Worm (Caenorhabditis elegans) whole organism, L4 larva: ENCODE data around the gene sra-27.

Experiments used
- D1046.2 ChIP-seq: fragments of 200-800 bp; sonication (Bioruptor generic); IDR thresholded peaks from 2 replicates; pipeline ENCODE4 v1.3.6; 2022; ENCODE audit warnings: missing genetic modification characterization, missing compliant biosample characterization
- F37D6.2 ChIP-seq: sonication (generic microtip); optimal IDR thresholded peaks from 2 replicates; lab custom pipeline; 2016; ENCODE audit warnings: mild to moderate bottlenecking, missing genetic modification characterization, missing compliant biosample characterization
- F44E2.7 ChIP-seq: fragments of 200-800 bp; sonication (Bioruptor generic); IDR thresholded peaks from 2 replicates; pipeline ENCODE4 v2.1.2; 2022; ENCODE audit warnings: missing genetic modification characterization, missing compliant biosample characterization
- R02D3.7 ChIP-seq: fragments of 150-350 bp; sonication (generic microtip); optimal IDR thresholded peaks from 3 replicates; lab custom pipeline; 2014; ENCODE audit warnings: missing biosample characterization, missing genetic modification characterization
- T20F7.1 ChIP-seq: fragments of 200-800 bp; sonication (Bioruptor generic); optimal IDR thresholded peaks from 2 replicates; lab custom pipeline; 2018; ENCODE audit warnings: mild to moderate bottlenecking, missing genetic modification characterization, missing compliant biosample characterization
- T26A8.4 ChIP-seq: fragments of 200-800 bp; sonication (Bioruptor generic); IDR thresholded peaks from 2 replicates; pipeline ENCODE4 v1.3.6; 2022; ENCODE audit warnings: missing genetic modification characterization, missing compliant biosample characterization
- Y105C5A.15 ChIP-seq: fragments of 200-800 bp; sonication (Bioruptor generic); IDR thresholded peaks from 2 replicates; pipeline ENCODE4 v1.3.6; 2022; ENCODE audit warnings: missing genetic modification characterization, missing compliant biosample characterization
- Y48G9A.11 ChIP-seq: fragments of 200-800 bp; sonication (Bioruptor generic); IDR thresholded peaks from 2 replicates; pipeline ENCODE4 v1.3.6; 2022; ENCODE audit warnings: missing genetic modification reagents, missing genetic modification characterization, missing compliant biosample characterization
- Y5F2A.4 ChIP-seq: fragments of 200-800 bp; sonication (Bioruptor generic); optimal IDR thresholded peaks from 2 replicates; lab custom pipeline; 2018; ENCODE audit warnings: mild to moderate bottlenecking, missing genetic modification characterization, missing compliant biosample characterization
- Y75B8A.6 ChIP-seq: fragments of 200-800 bp; sonication (Bioruptor generic); IDR thresholded peaks from 2 replicates; pipeline ENCODE4 v1.3.6; 2022; ENCODE audit warnings: missing genetic modification reagents, missing genetic modification characterization, missing compliant biosample characterization
- aha-1 ChIP-seq: fragments of 150-350 bp; peaks from one replicate; lab custom pipeline; 2014; ENCODE audit warnings: missing biosample characterization, missing genetic modification characterization
- aly-2 ChIP-seq: sonication (generic microtip); optimal IDR thresholded peaks from 2 replicates; lab custom pipeline; 2018; ENCODE audit warnings: missing biosample characterization, missing genetic modification characterization
- ceh-28 ChIP-seq: fragments of 150-350 bp; optimal IDR thresholded peaks from 2 replicates; lab custom pipeline; 2014; ENCODE audit warnings: missing biosample characterization, missing genetic modification reagents, missing genetic modification characterization
- ceh-32 ChIP-seq: sonication (generic microtip); optimal IDR thresholded peaks from 2 replicates; lab custom pipeline; 2016; ENCODE audit warnings: mild to moderate bottlenecking, missing genetic modification characterization, missing compliant biosample characterization; ENCODE audit not compliant: poor library complexity
- ceh-62 ChIP-seq: sonication (generic microtip); optimal IDR thresholded peaks from 2 replicates; lab custom pipeline; 2017; ENCODE audit warnings: missing biosample characterization, missing genetic modification characterization
- cey-2 ChIP-seq: sonication (generic microtip); optimal IDR thresholded peaks from 3 replicates; lab custom pipeline; 2017; ENCODE audit warnings: missing genetic modification characterization, mild to moderate bottlenecking, missing compliant biosample characterization, antibody characterized with exemption, borderline replicate concordance; ENCODE audit not compliant: insufficient read depth
- daf-16 ChIP-seq, 3 experiments: sonication (generic microtip); optimal IDR thresholded peaks; 2 replicates each; lab custom pipeline; 2016 to 2017; ENCODE audit warnings: missing genetic modification characterization in 3 of 3, missing genetic modification reagents in 3 of 3, mild to moderate bottlenecking in 2 of 3, missing compliant biosample characterization in 2 of 3, missing biosample characterization in 1 of 3, moderate library complexity in 1 of 3
- daf-19 ChIP-seq: fragments of 200-800 bp; sonication (Bioruptor generic); conservative IDR thresholded peaks from 2 replicates; pipeline ENCODE4 v1.3.6; 2022; ENCODE audit warnings: missing genetic modification characterization, missing compliant biosample characterization
- daf-8 ChIP-seq: fragments of 200-800 bp; sonication (Bioruptor generic); IDR thresholded peaks from 2 replicates; pipeline ENCODE4 v1.3.6; 2022; ENCODE audit warnings: missing genetic modification characterization, missing compliant biosample characterization
- duxl-1 ChIP-seq: sonication (generic microtip); optimal IDR thresholded peaks from 2 replicates; lab custom pipeline; 2016; ENCODE audit warnings: mild to moderate bottlenecking, missing genetic modification characterization, moderate library complexity, missing compliant biosample characterization; ENCODE audit not compliant: poor library complexity
- egl-43 ChIP-seq: fragments of 200-800 bp; sonication (Bioruptor generic); IDR thresholded peaks from 2 replicates; pipeline ENCODE4 v1.3.6; 2022; ENCODE audit warnings: missing genetic modification reagents, missing genetic modification characterization, missing compliant biosample characterization
- fkh-10 ChIP-seq: fragments of 150-350 bp; optimal IDR thresholded peaks from 2 replicates; lab custom pipeline; 2014; ENCODE audit warnings: missing biosample characterization, missing genetic modification reagents, missing genetic modification characterization
- hlh-11 ChIP-seq: fragments of 200-800 bp; sonication (Bioruptor generic); optimal IDR thresholded peaks from 2 replicates; lab custom pipeline; 2018; ENCODE audit warnings: mild to moderate bottlenecking, missing genetic modification characterization, missing compliant biosample characterization
- lin-13 ChIP-seq: fragments of 150-350 bp; optimal IDR thresholded peaks from 2 replicates; lab custom pipeline; 2014; ENCODE audit warnings: missing biosample characterization, missing genetic modification reagents, missing genetic modification characterization
- lin-38 ChIP-seq: fragments of 200-800 bp; sonication (Bioruptor generic); IDR thresholded peaks from 2 replicates; pipeline ENCODE4 v1.3.6; 2022; ENCODE audit warnings: missing genetic modification reagents, missing genetic modification characterization, missing compliant biosample characterization
- lir-3 ChIP-seq: sonication (generic microtip); optimal IDR thresholded peaks from 2 replicates; lab custom pipeline; 2016; ENCODE audit warnings: mild to moderate bottlenecking, missing genetic modification characterization, missing compliant biosample characterization
- lsy-2 ChIP-seq, 2 experiments: fragments of 150-350 bp in 1 of 2; sonication (generic microtip) in 1 of 2; optimal IDR thresholded peaks; 2 replicates each; lab custom pipeline; 2014 to 2017; ENCODE audit warnings: missing biosample characterization in 2 of 2, missing genetic modification characterization in 2 of 2
- madf-5 ChIP-seq, 2 experiments: fragments of 200-800 bp; sonication (Bioruptor generic); IDR thresholded peaks; 2 replicates each; pipeline ENCODE4 v1.3.6; 2022; ENCODE audit warnings: missing compliant biosample characterization in 2 of 2, missing genetic modification characterization in 2 of 2
- madf-9 ChIP-seq: fragments of 200-800 bp; sonication (Bioruptor generic); conservative IDR thresholded peaks from 2 replicates; pipeline ENCODE4 v1.3.6; 2022; ENCODE audit warnings: missing genetic modification reagents, missing genetic modification characterization, missing compliant biosample characterization
- mdt-29 ChIP-seq: fragments of 200-800 bp; sonication (Bioruptor generic); IDR thresholded peaks from 2 replicates; pipeline ENCODE4 v1.3.6; 2022; ENCODE audit warnings: missing genetic modification reagents, missing genetic modification characterization, missing compliant biosample characterization
- mxl-3 ChIP-seq: fragments of 200-800 bp; sonication (Bioruptor generic); optimal IDR thresholded peaks from 2 replicates; lab custom pipeline; 2018; ENCODE audit warnings: mild to moderate bottlenecking, missing genetic modification characterization, missing compliant biosample characterization
- nhr-102 ChIP-seq: sonication (generic microtip); optimal IDR thresholded peaks from 2 replicates; lab custom pipeline; 2016; ENCODE audit warnings: mild to moderate bottlenecking, missing genetic modification characterization, moderate library complexity, missing compliant biosample characterization
- nhr-28 ChIP-seq: fragments of 150-350 bp; optimal IDR thresholded peaks from 2 replicates; lab custom pipeline; 2014; ENCODE audit warnings: missing biosample characterization, missing genetic modification characterization
- nhr-41 ChIP-seq: fragments of 200-800 bp; sonication (Bioruptor generic); IDR thresholded peaks from 2 replicates; pipeline ENCODE4 v1.3.6; 2022; ENCODE audit warnings: missing genetic modification reagents, missing genetic modification characterization, missing compliant biosample characterization
- nhr-48 ChIP-seq: sonication (generic microtip); optimal IDR thresholded peaks from 2 replicates; lab custom pipeline; 2016; ENCODE audit warnings: mild to moderate bottlenecking, missing genetic modification characterization, missing compliant biosample characterization
- nhr-6 ChIP-seq: fragments of 150-350 bp; optimal IDR thresholded peaks from 2 replicates; lab custom pipeline; 2014; ENCODE audit warnings: missing biosample characterization, missing genetic modification characterization
- nhr-77 ChIP-seq: fragments of 150-350 bp; optimal IDR thresholded peaks from 2 replicates; lab custom pipeline; 2014; ENCODE audit warnings: missing biosample characterization, missing genetic modification characterization
- rbr-2 ChIP-seq: sonication (generic microtip); optimal IDR thresholded peaks from 2 replicates; lab custom pipeline; 2016; ENCODE audit warnings: missing genotype, missing genetic modification characterization, missing compliant biosample characterization
- skn-1 ChIP-seq: fragments of 150-350 bp; optimal IDR thresholded peaks from 2 replicates; lab custom pipeline; 2014; ENCODE audit warnings: missing biosample characterization, missing genetic modification characterization
- spr-1 ChIP-seq: sonication (generic microtip); optimal IDR thresholded peaks from 2 replicates; lab custom pipeline; 2016; ENCODE audit warnings: mild to moderate bottlenecking, missing genetic modification characterization, missing compliant biosample characterization
- unc-39 ChIP-seq: sonication (generic microtip); optimal IDR thresholded peaks from 2 replicates; lab custom pipeline; 2017; ENCODE audit warnings: missing biosample characterization, missing genetic modification characterization
- unc-62 ChIP-seq, 3 experiments: fragments of 150-350 bp in 1 of 3; sonication (generic microtip); optimal IDR thresholded peaks in 2 of 3; peaks in 1 of 3; 1 replicate in 1 of 3; 2 replicates in 2 of 3; lab custom pipeline; 2014 to 2017; ENCODE audit warnings: missing biosample characterization in 3 of 3, missing genetic modification characterization in 3 of 3, missing genetic modification reagents in 3 of 3, missing genotype in 1 of 3
- vab-7 ChIP-seq: fragments of 200-800 bp; sonication (Bioruptor generic); IDR thresholded peaks from 2 replicates; pipeline ENCODE4 v1.3.6; 2022; ENCODE audit warnings: missing genetic modification reagents, missing genetic modification characterization, missing compliant biosample characterization
- zag-1 ChIP-seq: fragments of 150-350 bp; optimal IDR thresholded peaks from 2 replicates; lab custom pipeline; 2014; ENCODE audit warnings: missing biosample characterization, missing genetic modification characterization
- zfp-2 ChIP-seq: sonication (generic microtip); optimal IDR thresholded peaks from 2 replicates; lab custom pipeline; 2016; ENCODE audit warnings: mild to moderate bottlenecking, missing genetic modification characterization, missing compliant biosample characterization
- zip-2 ChIP-seq: fragments of 150-350 bp; optimal IDR thresholded peaks from 2 replicates; lab custom pipeline; 2014; ENCODE audit warnings: missing biosample characterization, missing genetic modification characterization
- ztf-11 ChIP-seq: fragments of 150-350 bp; optimal IDR thresholded peaks from 2 replicates; lab custom pipeline; 2014; ENCODE audit warnings: missing biosample characterization, missing genetic modification characterization

sra-27 gene

ce11 chrII:6563238-6563637 lies 5.6 kb upstream of the sra-27 start (continued):
- TF ChIP-seq unc-39 (tag; lab: Kevin White, UChicago): no peak
- no peak for TF ChIP-seq egl-43 (GFP tag; lab: Robert Waterston, UW)
- no peak for TF ChIP-seq madf-5 (GFP tag; IDR thresholded peaks at IDR 0.05; lab: Robert Waterston, UW)
- TF ChIP-seq nhr-6 (tag; lab: Kevin White, UChicago): no peak
- no peak for TF ChIP-seq vab-7 (GFP tag; lab: Robert Waterston, UW)
- no peak for TF ChIP-seq daf-8 (GFP tag; lab: Robert Waterston, UW)
- peak in 1 of 2 experiments; percentile 27 for TF ChIP-seq lsy-2 (tag; optimal IDR thresholded peaks at IDR 0.05; lab: Kevin White, UChicago)
- no peak for TF ChIP-seq nhr-102 (tag; lab: Kevin White, UChicago)
- TF ChIP-seq nhr-77 (tag; lab: Kevin White, UChicago): no peak
- TF ChIP-seq Y105C5A.15 (GFP tag; lab: Robert Waterston, UW): no peak
- TF ChIP-seq zag-1 (tag; lab: Kevin White, UChicago): no peak
- no peak for TF ChIP-seq mdt-29 (GFP tag; lab: Robert Waterston, UW)
- no peak for TF ChIP-seq Y48G9A.11 (GFP tag; lab: Robert Waterston, UW)
- TF ChIP-seq ceh-32 (tag; lab: Kevin White, UChicago): no peak
- no peak for TF ChIP-seq mxl-3 (GFP tag; lab: Kevin White, UChicago)
- no peak for TF ChIP-seq Y75B8A.6
- TF ChIP-seq hlh-11 (tag; lab: Kevin White, UChicago): peak; percentile 72
- no peak for TF ChIP-seq aha-1 (tag; lab: Kevin White, UChicago)
- no peak for TF ChIP-seq rbr-2 (tag; lab: Kevin White, UChicago)
- TF ChIP-seq zfp-2 (tag; lab: Kevin White, UChicago): no peak
- peak; percentile 35; the same call in 1 of the 2 replicates for TF ChIP-seq T26A8.4 (GFP tag; lab: Robert Waterston, UW)
- no peak for TF ChIP-seq R02D3.7 (tag; lab: Kevin White, UChicago)
- TF ChIP-seq daf-16 (GFP tag; optimal IDR thresholded peaks at IDR 0.05; lab: Kevin White, UChicago): no peak
- peak; percentile 22 for TF ChIP-seq daf-16 (tag; optimal IDR thresholded peaks at IDR 0.05; lab: Kevin White, UChicago)

- TF ChIP-seq skn-1 (tag; lab: Kevin White, UChicago) (no peak), daf-8 (GFP tag; lab: Robert Waterston, UW) (0 out of 2 replicates have a peak, but pooled peaks have one; percentile 37), ceh-62 (tag; lab: Kevin White, UChicago) (no peak), fkh-10 (GFP tag; lab: Kevin White, UChicago) (no peak), ceh-28 (no peak), Y5F2A.4 (GFP tag; lab: Kevin White, UChicago) (no peak), mxl-3 (GFP tag; lab: Kevin White, UChicago) (peak; percentile 42), nhr-77 (tag; lab: Kevin White, UChicago) (peak; percentile 0), cey-2 (tag; lab: Kevin White, UChicago) (no peak), duxl-1 (no peak), lin-38 (GFP tag; lab: Robert Waterston, UW) (peak; percentile 69), ceh-32 (tag; lab: Kevin White, UChicago) (no peak), egl-43 (GFP tag; lab: Robert Waterston, UW) (no peak), madf-9 (GFP tag; lab: Robert Waterston, UW) (peak; percentile 67), T20F7.1 (GFP tag; lab: Kevin White, UChicago) (peak; percentile 22), F44E2.7 (GFP tag; lab: Robert Waterston, UW) (peak; percentile 52; the same call in 1 of the 2 replicates), nhr-28 (tag; lab: Kevin White, UChicago) (peak; percentile 43), spr-1 (tag; lab: Kevin White, UChicago) (no peak), nhr-48 (tag; lab: Kevin White, UChicago) (peak; percentile 26), mdt-29 (GFP tag; lab: Robert Waterston, UW) (peak; percentile 30; the same call in 1 of the 2 replicates), rbr-2 (tag; lab: Kevin White, UChicago) (peak; percentile 62), Y105C5A.15 (GFP tag; lab: Robert Waterston, UW) (0 out of 2 replicates have a peak, but pooled peaks have one; percentile 54), D1046.2 (GFP tag; lab: Robert Waterston, UW) (no peak), aly-2 (tag; lab: Kevin White, UChicago) (no peak), ztf-11 (tag; lab: Kevin White, UChicago) (no peak), daf-19 (GFP tag; lab: Robert Waterston, UW) (0 out of 2 replicates have a peak, but pooled peaks have one; percentile 40), F37D6.2 (tag; lab: Kevin White, UChicago) (no peak), nhr-102 (tag; lab: Kevin White, UChicago) (peak; percentile 62), unc-62 (GFP tag; optimal IDR thresholded peaks at IDR 0.05 in 1 of 2; lab: Kevin White, UChicago) (no peak), unc-62 (tag; optimal IDR thresholded peaks at IDR 0.05; lab: Kevin White, UChicago) (no peak), zip-2 (tag; lab: Kevin White, UChicago) (no peak), lir-3 (tag; lab: Kevin White, UChicago) (no peak), madf-5 (GFP tag; IDR thresholded peaks at IDR 0.05; lab: Robert Waterston, UW) (no peak), nhr-41 (GFP tag; lab: Robert Waterston, UW) (peak; percentile 68; the same call in 1 of the 2 replicates), lin-13 (GFP tag; lab: Kevin White, UChicago) (no peak), Y48G9A.11 (GFP tag; lab: Robert Waterston, UW) (no peak), hlh-11 (tag; lab: Kevin White, UChicago) (no peak)
These were observed 3.7 kb upstream of the sra-27 start, which contains the start of gene mpz-3 for ce11 chrII:6565077-6565476. Gene mpz-3, minus strand, starts transcription at chrII:6565396.
